Fruit fly (Drosophila melanogaster) whole organism, pupa: Measurements from ENCODE around the gene CG14837.

Experiments
- CG10348 ChIP-seq: fragments of 200-800 bp; sonication (Bioruptor generic); IDR thresholded peaks from 2 replicates; pipeline ENCODE4 v1.3.6; 2022; ENCODE audit warnings: missing biosample characterization, missing genetic modification characterization
- CG13204 ChIP-seq: fragments of 200-800 bp; sonication (Bioruptor generic); optimal IDR thresholded peaks from 2 replicates; lab custom pipeline; 2018; ENCODE audit warnings: missing biosample characterization, mild to moderate bottlenecking, missing genetic modification characterization, moderate library complexity
- CG14655 ChIP-seq: fragments of 200-800 bp; sonication (Bioruptor generic); optimal IDR thresholded peaks from 3 replicates; lab custom pipeline; 2017; ENCODE audit warnings: mild to moderate bottlenecking, missing biosample characterization, missing genetic modification reagents, missing genetic modification characterization
- CG34367 ChIP-seq: fragments of 200-800 bp; sonication (Bioruptor generic); optimal IDR thresholded peaks from 2 replicates; lab custom pipeline; 2018; ENCODE audit warnings: missing biosample characterization, mild to moderate bottlenecking, missing genetic modification characterization
- CG9948 ChIP-seq: fragments of 200-800 bp; sonication (Bioruptor generic); optimal IDR thresholded peaks from 2 replicates; lab custom pipeline; 2018; ENCODE audit warnings: missing biosample characterization, mild to moderate bottlenecking, missing genetic modification characterization, moderate library complexity
- D1 ChIP-seq: fragments of 200-800 bp; sonication (Bioruptor generic); optimal IDR thresholded peaks from 2 replicates; lab custom pipeline; 2018; ENCODE audit warnings: missing biosample characterization, mild to moderate bottlenecking, missing genetic modification characterization, moderate library complexity
- EcR ChIP-seq: fragments of 200-800 bp; sonication (Bioruptor generic); optimal IDR thresholded peaks from 3 replicates; lab custom pipeline; 2019; ENCODE audit warnings: missing biosample characterization, missing genetic modification characterization, mild to moderate bottlenecking, moderate library complexity, missing genetic modification reagents
- Pif1A ChIP-seq: fragments of 200-800 bp; sonication (Bioruptor generic); optimal IDR thresholded peaks from 3 replicates; lab custom pipeline; 2016; ENCODE audit warnings: missing biosample characterization, missing genetic modification characterization
- Pif1B ChIP-seq: fragments of 200-800 bp; sonication (Bioruptor generic); optimal IDR thresholded peaks from 3 replicates; lab custom pipeline; 2016; ENCODE audit warnings: missing biosample characterization, missing genetic modification characterization

DNA sequence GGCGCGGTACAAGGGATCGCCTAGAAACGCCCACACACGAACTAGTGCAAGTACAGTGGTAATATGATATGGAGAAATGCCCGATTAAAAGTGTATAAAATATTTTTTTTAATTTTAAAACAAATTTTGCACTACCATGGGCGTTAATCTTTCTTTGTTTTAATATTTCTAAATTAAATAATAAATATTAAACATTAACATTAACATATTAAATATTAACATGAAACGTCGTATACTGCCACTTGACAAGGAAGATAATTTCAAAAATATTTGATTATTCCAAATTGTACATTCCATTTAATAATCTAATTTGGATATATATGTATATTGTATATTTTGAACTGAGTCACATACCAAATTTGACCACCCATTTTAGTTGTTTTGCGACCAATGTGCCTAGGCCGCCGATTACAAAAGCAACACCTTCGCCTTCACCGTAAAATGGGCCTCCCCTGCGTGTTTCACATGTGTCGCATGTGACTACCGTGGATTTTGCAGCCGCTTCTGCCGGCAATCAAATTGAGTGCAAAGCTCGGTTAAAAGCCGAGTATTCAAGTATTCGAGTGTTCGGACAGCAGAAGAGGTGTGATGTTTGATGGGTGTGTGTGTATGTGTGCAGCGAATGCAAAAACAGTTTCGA, 32.4 kb upstream of the CG14837 start:
- TF ChIP-seq CG34367 (peak; percentile 20), Pif1A (GFP tag; lab: Kevin White, UChicago) (peak; percentile 24), CG14655 (GFP tag; lab: Kevin White, UChicago) (peak; percentile 61), Pif1B (GFP tag; lab: Kevin White, UChicago) (peak; percentile 2), D1 (tag; lab: Kevin White, UChicago) (no peak), CG9948 (tag; lab: Kevin White, UChicago) (peak; percentile 74), CG13204 (GFP tag; lab: Kevin White, UChicago) (no peak), EcR (GFP tag; lab: Kevin White, UChicago) (no peak), CG10348 (GFP tag; lab: Robert Waterston, UW) (no peak)
